Worm (Caenorhabditis elegans) whole organism, mixed stage, embryonic: Measurements from ENCODE around the gene ZC262.13.
A peak's percentile ranks its signal among the peaks of the same experiment; 100 is the strongest.

Experiments used
- M03D4.4 ChIP-seq: sonication (generic microtip); optimal IDR thresholded peaks from 2 replicates; lab custom pipeline; 2017; ENCODE audit warnings: mild to moderate bottlenecking, missing genetic modification characterization, missing compliant biosample characterization
- bed-3 ChIP-seq: fragments of 200-800 bp; sonication (Bioruptor generic); optimal IDR thresholded peaks from 3 replicates; lab custom pipeline; 2018; ENCODE audit warnings: mild to moderate bottlenecking, missing genetic modification characterization, moderate library complexity, missing compliant biosample characterization
- blmp-1 ChIP-seq: fragments of 150-350 bp; optimal IDR thresholded peaks from 2 replicates; lab custom pipeline; 2014; ENCODE audit warnings: missing biosample characterization, missing genetic modification characterization
- ceh-39 ChIP-seq: fragments of 150-350 bp; optimal IDR thresholded peaks from 2 replicates; lab custom pipeline; 2014; ENCODE audit warnings: missing biosample characterization, missing genetic modification characterization
- ces-1 ChIP-seq: fragments of 150-350 bp; optimal IDR thresholded peaks from 2 replicates; lab custom pipeline; 2014; ENCODE audit warnings: missing biosample characterization, missing genetic modification reagents, missing genetic modification characterization
- cnd-1 ChIP-seq: fragments of 200-800 bp; sonication (Bioruptor generic); optimal IDR thresholded peaks from 2 replicates; lab custom pipeline; 2018; ENCODE audit warnings: mild to moderate bottlenecking, missing genetic modification characterization, missing compliant biosample characterization
- drap-1 ChIP-seq: fragments of 200-800 bp; sonication (Bioruptor generic); optimal IDR thresholded peaks from 3 replicates; lab custom pipeline; 2018; ENCODE audit warnings: mild to moderate bottlenecking, missing genetic modification characterization, missing compliant biosample characterization
- elt-3 ChIP-seq: fragments of 150-350 bp; optimal IDR thresholded peaks from 2 replicates; lab custom pipeline; 2014; ENCODE audit warnings: missing biosample characterization, missing genetic modification characterization
- flh-1 ChIP-seq: fragments of 200-800 bp; sonication (Bioruptor generic); optimal IDR thresholded peaks from 2 replicates; lab custom pipeline; 2018; ENCODE audit warnings: mild to moderate bottlenecking, missing genetic modification characterization, moderate library complexity, missing compliant biosample characterization
- ham-2 ChIP-seq: fragments of 200-800 bp; sonication (Bioruptor generic); optimal IDR thresholded peaks from 2 replicates; lab custom pipeline; 2018; ENCODE audit warnings: mild to moderate bottlenecking, missing genetic modification characterization, missing compliant biosample characterization
- hlh-1 ChIP-seq: fragments of 150-350 bp; optimal IDR thresholded peaks from 2 replicates; lab custom pipeline; 2014; ENCODE audit warnings: missing biosample characterization, missing genetic modification reagents, missing genetic modification characterization
- lin-13 ChIP-seq: fragments of 150-350 bp; optimal IDR thresholded peaks from 2 replicates; lab custom pipeline; 2014; ENCODE audit warnings: missing biosample characterization, missing genetic modification characterization
- lin-32 ChIP-seq: fragments of 200-800 bp; sonication (Bioruptor generic); optimal IDR thresholded peaks from 2 replicates; lab custom pipeline; 2018; ENCODE audit warnings: mild to moderate bottlenecking, missing genetic modification characterization, missing compliant biosample characterization
- lsy-2 ChIP-seq: fragments of 150-350 bp; optimal IDR thresholded peaks from 2 replicates; lab custom pipeline; 2014; ENCODE audit warnings: missing biosample characterization, missing genetic modification characterization
- mab-5 ChIP-seq: fragments of 150-350 bp; optimal IDR thresholded peaks from 2 replicates; lab custom pipeline; 2014; ENCODE audit warnings: missing biosample characterization, missing genetic modification characterization
- mep-1 ChIP-seq: fragments of 150-350 bp; optimal IDR thresholded peaks from 2 replicates; lab custom pipeline; 2017; ENCODE audit warnings: missing biosample characterization, missing genetic modification reagents, missing genetic modification characterization, inconsistent platforms
- mls-2 ChIP-seq: sonication (generic microtip); optimal IDR thresholded peaks from 2 replicates; lab custom pipeline; 2016; ENCODE audit warnings: mild to moderate bottlenecking, missing genetic modification characterization, moderate library complexity, missing compliant biosample characterization
- nhr-12 ChIP-seq: fragments of 150-350 bp; optimal IDR thresholded peaks from 2 replicates; lab custom pipeline; 2014; ENCODE audit warnings: missing biosample characterization, missing genetic modification characterization
- nhr-2 ChIP-seq: fragments of 150-350 bp; optimal IDR thresholded peaks from 2 replicates; lab custom pipeline; 2014; ENCODE audit warnings: missing biosample characterization, missing genetic modification characterization
- nhr-237 ChIP-seq: fragments of 150-350 bp; optimal IDR thresholded peaks from 2 replicates; lab custom pipeline; 2014; ENCODE audit warnings: missing biosample characterization, missing genetic modification characterization
- nhr-28 ChIP-seq: fragments of 150-350 bp; optimal IDR thresholded peaks from 2 replicates; lab custom pipeline; 2014; ENCODE audit warnings: missing biosample characterization, missing genetic modification characterization
- nhr-76 ChIP-seq: sonication (generic microtip); optimal IDR thresholded peaks from 2 replicates; lab custom pipeline; 2017; ENCODE audit warnings: missing biosample characterization, missing genetic modification characterization
- pha-4 ChIP-seq: fragments of 150-350 bp; optimal IDR thresholded peaks from 2 replicates; lab custom pipeline; 2018; ENCODE audit warnings: missing biosample characterization, missing genetic modification reagents, missing genetic modification characterization
- sem-2 ChIP-seq: fragments of 200-800 bp; sonication (Bioruptor generic); optimal IDR thresholded peaks from 2 replicates; lab custom pipeline; 2018; ENCODE audit warnings: mild to moderate bottlenecking, missing genetic modification characterization, missing compliant biosample characterization
- snpc-4 ChIP-seq: fragments of 150-350 bp; optimal IDR thresholded peaks from 2 replicates; lab custom pipeline; 2014; ENCODE audit warnings: missing biosample characterization, missing genetic modification characterization
- tbx-8 ChIP-seq: fragments of 200-800 bp; sonication (Bioruptor generic); optimal IDR thresholded peaks from 2 replicates; lab custom pipeline; 2018; ENCODE audit warnings: mild to moderate bottlenecking, missing genetic modification characterization, moderate library complexity, missing compliant biosample characterization
- unc-120 ChIP-seq: sonication (generic microtip); optimal IDR thresholded peaks from 2 replicates; lab custom pipeline; 2017; ENCODE audit warnings: missing genetic modification characterization, missing compliant biosample characterization; ENCODE audit not compliant: poor library complexity, severe bottlenecking
- unc-39 ChIP-seq: fragments of 150-350 bp; optimal IDR thresholded peaks from 2 replicates; lab custom pipeline; 2014; ENCODE audit warnings: missing biosample characterization, missing genetic modification characterization
- unc-62 ChIP-seq: fragments of 150-350 bp; optimal IDR thresholded peaks from 2 replicates; lab custom pipeline; 2014; ENCODE audit warnings: missing biosample characterization, missing genetic modification reagents, missing genetic modification characterization
- zip-8 ChIP-seq: fragments of 150-350 bp; optimal IDR thresholded peaks from 2 replicates; lab custom pipeline; 2014; ENCODE audit warnings: missing biosample characterization, missing genetic modification characterization
- ztf-11 ChIP-seq: fragments of 150-350 bp; optimal IDR thresholded peaks from 2 replicates; lab custom pipeline; 2014; ENCODE audit warnings: missing biosample characterization, missing genetic modification characterization

Gene ZC262.13

ce11 chrIII:8319100-8319499 lies 6.9 kb upstream of the ZC262.13 start, which contains the start of gene F10E9.11 (continued):
- TF ChIP-seq elt-3 (tag; lab: Kevin White, UChicago) (no peak), ces-1 (GFP tag; lab: Kevin White, UChicago) (peak; percentile 75), pha-4 (tag; lab: Kevin White, UChicago) (peak; percentile 21), nhr-28 (tag; lab: Kevin White, UChicago) (no peak)

ce11 chrIII:8320183-8320582 lies 5.8 kb upstream of the ZC262.13 start, which contains the start of gene F10E9.10:
F10E9.10 (minus strand) TSS chrIII:8320283.
- no peak for TF ChIP-seq zip-8 (tag; lab: Kevin White, UChicago)
- TF ChIP-seq ztf-11 (tag; lab: Kevin White, UChicago), result no peak
- no peak for TF ChIP-seq mls-2 (tag; lab: Kevin White, UChicago)
- TF ChIP-seq lin-32, result no peak
- TF ChIP-seq hlh-1 (tag; lab: Kevin White, UChicago), result no peak
- TF ChIP-seq nhr-2 (tag; lab: Kevin White, UChicago), result no peak
- no peak for TF ChIP-seq ceh-39 (tag; lab: Kevin White, UChicago)
- TF ChIP-seq sem-2 (GFP tag; lab: Kevin White, UChicago), result no peak
- TF ChIP-seq blmp-1 (tag; lab: Kevin White, UChicago), result no peak
- TF ChIP-seq tbx-8, result no peak
- TF ChIP-seq cnd-1 (tag; lab: Kevin White, UChicago), result no peak

ce11 chrIII:8321225-8321624 lies 4.8 kb upstream of the ZC262.13 start:
- TF ChIP-seq tbx-8 (no peak), nhr-2 (tag; lab: Kevin White, UChicago) (no peak), lin-32 (no peak), elt-3 (tag; lab: Kevin White, UChicago) (no peak), snpc-4 (tag; lab: Kevin White, UChicago) (no peak), pha-4 (tag; lab: Kevin White, UChicago) (no peak), zip-8 (tag; lab: Kevin White, UChicago) (no peak), unc-39 (no peak)
- TF ChIP-seq, all 35 proteins: peak for 0

- TF ChIP-seq nhr-28 (tag; lab: Kevin White, UChicago), result no peak
- TF ChIP-seq ztf-11 (tag; lab: Kevin White, UChicago), result no peak
- TF ChIP-seq lin-32, result no peak
- no peak for TF ChIP-seq M03D4.4
- TF ChIP-seq nhr-2 (tag; lab: Kevin White, UChicago), result no peak
- TF ChIP-seq snpc-4 (tag; lab: Kevin White, UChicago), result no peak
- TF ChIP-seq bed-3 (GFP tag; lab: Kevin White, UChicago), result no peak
- no peak for TF ChIP-seq hlh-1 (tag; lab: Kevin White, UChicago)
- TF ChIP-seq cnd-1 (tag; lab: Kevin White, UChicago), result no peak
- no peak for TF ChIP-seq ces-1 (GFP tag; lab: Kevin White, UChicago)
- no peak for TF ChIP-seq lin-13
- TF ChIP-seq unc-62, result no peak
- no peak for TF ChIP-seq drap-1 (GFP tag; lab: Kevin White, UChicago)
- no peak for TF ChIP-seq sem-2 (GFP tag; lab: Kevin White, UChicago)
- no peak for TF ChIP-seq pha-4 (tag; lab: Kevin White, UChicago)
- TF ChIP-seq mls-2 (tag; lab: Kevin White, UChicago), result no peak
Observed at ce11 chrIII:8322645-8323213, 3.3 kb upstream of the ZC262.13 start, which contains the start of gene F10E9.1. F10E9.1 (plus strand) TSS chrIII:8323163.

- TF ChIP-seq mab-5 (tag; lab: Kevin White, UChicago) (no peak), nhr-2 (tag; lab: Kevin White, UChicago) (no peak), ztf-11 (tag; lab: Kevin White, UChicago) (no peak), lsy-2 (tag; lab: Kevin White, UChicago) (no peak), nhr-237 (tag; lab: Kevin White, UChicago) (no peak), nhr-76 (no peak), elt-3 (tag; lab: Kevin White, UChicago) (no peak)
- TF ChIP-seq, all 35 proteins: peak for 0
Observed at ce11 chrIII:8324412-8324811, 1.6 kb upstream of the ZC262.13 start, which contains the start of gene F10E9.12. F10E9.12 (plus strand) TSS chrIII:8324542.

ce11 chrIII:8331211-8331610 lies 5.2 kb downstream of the ZC262.13 start, which contains the start of gene iglr-2:
iglr-2 (minus strand) TSS chrIII:8331311.
- no peak for TF ChIP-seq lsy-2 (tag; lab: Kevin White, UChicago)
- TF ChIP-seq ztf-11 (tag; lab: Kevin White, UChicago), result no peak
- TF ChIP-seq tbx-8, result no peak
- TF ChIP-seq unc-120 (tag; lab: Kevin White, UChicago), result no peak
- no peak for TF ChIP-seq ces-1 (GFP tag; lab: Kevin White, UChicago)
- no peak for TF ChIP-seq sem-2 (GFP tag; lab: Kevin White, UChicago)
- no peak for TF ChIP-seq mep-1
- TF ChIP-seq unc-39, result no peak
- TF ChIP-seq blmp-1 (tag; lab: Kevin White, UChicago), result no peak
- TF ChIP-seq flh-1 (GFP tag; lab: Kevin White, UChicago), result no peak
- no peak for TF ChIP-seq nhr-12 (tag; lab: Kevin White, UChicago)
- no peak for TF ChIP-seq mls-2 (tag; lab: Kevin White, UChicago)
- no peak for TF ChIP-seq mab-5 (tag; lab: Kevin White, UChicago)
- no peak for TF ChIP-seq ham-2 (GFP tag; lab: Kevin White, UChicago)
- TF ChIP-seq nhr-2 (tag; lab: Kevin White, UChicago), result no peak
- no peak for TF ChIP-seq lin-13
